Worm (Caenorhabditis elegans) whole organism, L4/young adult: ENCODE measurements around the gene K08D8.4.
"Not testable (repeated sequence)": the region's sequence is repeated elsewhere in the genome, so short reads cannot be mapped to it uniquely, and the experiment has no call there.

Experiments used
- W03F9.2 ChIP-seq: fragments of 150-350 bp; optimal IDR thresholded peaks from 2 replicates; lab custom pipeline; 2014; ENCODE audit warnings: missing biosample characterization, missing genetic modification characterization
- dao-5 ChIP-seq: sonication (generic microtip); optimal IDR thresholded peaks from 2 replicates; lab custom pipeline; 2016; ENCODE audit warnings: missing genotype, missing genetic modification characterization, moderate library complexity, missing compliant biosample characterization
- him-1 ChIP-seq: sonication (generic microtip); optimal IDR thresholded peaks from 2 replicates; lab custom pipeline; 2016; ENCODE audit warnings: missing genotype, missing genetic modification reagents, missing genetic modification characterization, missing compliant biosample characterization

K08D8.4 gene

DNA sequence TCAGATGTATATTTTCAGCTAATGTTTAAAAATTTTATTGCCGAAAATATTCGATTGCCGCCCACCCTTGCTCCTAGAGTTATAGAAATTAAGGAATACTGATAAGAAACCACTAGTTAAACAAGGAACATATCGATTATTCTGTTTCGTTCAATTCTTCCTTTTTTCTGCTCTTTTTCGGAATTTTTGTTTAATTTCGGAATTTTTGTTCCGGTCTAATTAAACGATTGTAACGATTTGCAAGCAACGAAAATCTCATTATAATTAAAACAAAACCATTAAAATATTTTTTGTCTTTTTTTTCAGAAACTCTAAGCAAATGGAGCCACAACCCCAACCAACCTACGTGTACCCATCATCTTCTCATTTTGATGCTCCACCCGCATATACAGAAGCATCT lies 17.6 kb downstream of the K08D8.4 start, which contains the start of gene K08D8.1:
TSS of gene K08D8.1 (plus strand) at position 301 of the 400 bp plus-strand sequence.
- TF ChIP-seq W03F9.2 (tag; lab: Kevin White, UChicago), result no peak
- no peak for TF ChIP-seq dao-5 (tag; lab: Kevin White, UChicago)
- TF ChIP-seq him-1 (tag; lab: Kevin White, UChicago), result no peak

DNA sequence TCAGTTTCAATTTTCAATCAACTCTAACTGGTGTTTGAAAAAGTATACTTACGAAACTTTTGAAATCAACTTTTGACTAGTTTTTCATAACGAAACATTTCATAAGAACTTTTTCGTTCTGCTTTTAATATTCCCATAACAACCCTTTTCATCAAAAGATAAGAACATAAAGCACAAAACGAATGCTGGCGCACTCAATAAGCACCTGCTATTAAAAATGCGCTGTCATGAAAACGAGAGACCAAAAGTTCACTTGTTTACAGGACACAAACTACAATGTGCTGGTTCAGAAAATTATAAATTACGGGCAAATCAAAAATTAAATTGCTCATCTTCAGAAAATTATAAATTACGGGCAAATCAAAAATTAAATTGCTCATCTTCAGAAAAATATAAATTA lies 18.7 kb downstream of the K08D8.4 start:
- TF ChIP-seq W03F9.2 (tag; lab: Kevin White, UChicago) (no peak), dao-5 (tag; lab: Kevin White, UChicago) (no peak), him-1 (tag; lab: Kevin White, UChicago) (no peak)

DNA sequence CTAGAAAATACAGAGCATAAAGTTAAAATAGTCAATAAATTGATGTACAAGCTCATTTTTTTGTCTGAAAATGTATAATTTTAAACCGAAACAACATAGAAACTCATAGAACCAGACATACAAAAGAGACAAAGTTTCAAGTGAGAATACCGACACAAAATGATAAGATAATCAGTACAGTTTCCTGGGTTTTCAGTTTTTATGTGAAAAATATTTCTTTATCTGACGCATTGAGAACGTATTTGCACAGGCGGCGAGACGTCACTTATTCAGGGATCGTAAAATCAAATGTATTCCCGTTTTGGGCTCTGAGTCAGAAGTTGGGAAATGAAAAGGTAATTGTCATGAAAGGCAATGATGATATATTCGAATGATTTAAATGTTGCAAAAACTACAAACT lies 19.4 kb downstream of the K08D8.4 start, which contains the start of gene K08D8.6:
TSS of gene K08D8.6 (minus strand) at position 64 of the 400 bp plus-strand sequence.
- TF ChIP-seq W03F9.2 (tag; lab: Kevin White, UChicago) (no peak), dao-5 (tag; lab: Kevin White, UChicago) (no peak), him-1 (tag; lab: Kevin White, UChicago) (no peak)

DNA sequence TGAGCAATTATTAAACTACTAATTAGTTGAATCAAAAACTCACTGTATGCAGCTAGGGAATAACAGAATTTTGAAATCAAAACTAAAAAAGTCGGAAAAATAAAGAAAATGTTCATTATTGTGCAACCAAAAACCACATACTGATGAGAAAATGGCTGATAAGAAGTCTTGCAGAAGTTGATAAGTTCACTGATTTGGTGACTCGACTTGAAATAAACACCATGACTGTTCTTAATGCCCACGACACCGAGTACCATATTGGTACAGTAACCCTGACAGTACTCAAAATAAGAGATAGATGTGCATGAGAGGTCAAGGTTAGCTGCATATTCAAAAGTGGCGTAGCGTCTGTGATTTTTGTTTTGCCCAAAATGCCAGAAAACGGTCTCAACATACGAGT lies 23.8 kb downstream of the K08D8.4 start:
- TF ChIP-seq dao-5 (tag; lab: Kevin White, UChicago) (no peak), W03F9.2 (tag; lab: Kevin White, UChicago) (no peak), him-1 (tag; lab: Kevin White, UChicago) (no peak)

DNA sequence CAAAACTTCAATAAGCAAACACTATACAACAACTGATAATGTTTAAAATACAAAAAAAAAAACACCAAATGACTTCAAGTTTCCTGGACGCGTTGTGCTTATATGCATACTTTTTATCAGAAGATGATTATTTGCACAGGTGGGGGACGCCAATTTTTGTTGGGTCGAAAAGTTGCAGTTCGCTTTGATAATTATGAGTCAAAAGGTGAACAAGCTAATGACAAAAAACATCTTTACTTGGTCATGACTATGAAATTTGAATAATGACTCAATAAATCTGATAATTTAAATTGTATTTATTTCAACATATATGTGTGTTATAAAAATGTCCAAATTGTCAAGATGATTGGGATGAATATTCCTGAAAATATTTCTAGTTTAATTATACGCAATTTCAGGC lies 26.6 kb downstream of the K08D8.4 start, which contains the start of gene ZK896.4:
TSS of gene ZK896.4 (minus strand) at position 101 of the 400 bp plus-strand sequence.
- no peak for TF ChIP-seq him-1 (tag; lab: Kevin White, UChicago)
- no peak for TF ChIP-seq W03F9.2 (tag; lab: Kevin White, UChicago)
- no peak for TF ChIP-seq dao-5 (tag; lab: Kevin White, UChicago)

DNA sequence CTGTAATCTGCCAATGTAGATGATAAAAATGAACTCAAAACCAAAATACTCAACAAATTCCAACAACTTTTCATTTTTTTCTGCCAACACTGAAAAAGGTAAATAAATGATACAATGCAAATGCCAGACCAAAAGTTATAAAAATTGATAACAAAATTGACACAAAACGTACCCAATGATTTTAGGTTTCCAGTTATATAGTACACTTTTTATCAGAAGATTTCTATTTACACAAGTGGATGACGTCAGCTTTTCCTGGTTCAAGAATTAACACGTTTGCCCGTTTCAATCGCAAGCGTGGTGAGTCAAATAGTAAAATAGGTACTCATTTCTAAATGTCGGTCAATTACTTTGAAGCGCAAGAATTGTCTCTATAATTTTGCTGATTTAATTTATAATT lies 30.2 kb downstream of the K08D8.4 start, which contains the start of gene ZK896.5:
TSS of gene ZK896.5 (minus strand) at position 89 of the 400 bp plus-strand sequence.
- TF ChIP-seq dao-5 (tag; lab: Kevin White, UChicago), result no peak
- no peak for TF ChIP-seq W03F9.2 (tag; lab: Kevin White, UChicago)
- no peak for TF ChIP-seq him-1 (tag; lab: Kevin White, UChicago)

DNA sequence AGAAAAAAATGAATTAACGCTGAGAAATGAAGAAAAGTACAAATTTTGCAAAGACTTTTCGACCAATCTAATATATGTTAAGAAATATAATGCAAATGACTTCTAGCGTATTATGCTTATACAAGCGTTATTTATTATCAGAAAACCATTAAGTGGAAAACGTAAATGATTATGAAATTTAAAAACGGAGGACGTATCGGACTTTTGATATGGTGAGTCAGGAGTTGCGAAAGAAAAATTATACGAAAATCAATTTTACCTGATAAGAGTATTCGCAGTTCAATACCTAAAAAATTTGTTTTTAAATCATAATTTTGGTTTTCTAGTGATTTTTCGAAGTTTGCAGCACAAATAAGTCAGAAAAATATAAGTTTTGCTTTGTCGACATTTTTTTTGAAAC lies 33.2 kb downstream of the K08D8.4 start:
- TF ChIP-seq dao-5 (tag; lab: Kevin White, UChicago) (no peak), him-1 (tag; lab: Kevin White, UChicago) (no peak), W03F9.2 (tag; lab: Kevin White, UChicago) (no peak)

DNA sequence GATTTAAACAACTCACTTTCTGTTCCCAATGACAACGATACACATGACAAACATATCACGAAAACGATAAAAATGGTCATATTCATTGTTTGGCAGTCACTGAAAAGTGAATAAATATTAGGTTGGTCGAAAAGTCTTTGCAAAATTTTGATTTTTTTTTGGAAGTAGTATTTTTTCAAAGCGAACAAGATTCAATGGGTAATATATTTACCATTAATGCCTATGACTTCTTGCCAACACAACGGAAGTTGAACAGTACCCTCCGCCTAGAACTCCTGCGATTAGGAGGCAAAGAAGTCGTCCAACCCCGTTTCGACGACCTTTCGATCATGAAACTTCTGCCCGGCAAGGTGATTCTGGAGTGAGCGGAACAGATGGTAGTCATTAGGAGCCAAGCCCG lies 34.5 kb downstream of the K08D8.4 start, which contains the start of gene ZK896.1:
TSS of gene ZK896.1 (minus strand) at position 101 of the 400 bp plus-strand sequence.
- not testable (repeated sequence) for TF ChIP-seq him-1, W03F9.2, dao-5 (tag; lab: Kevin White, UChicago)

DNA sequence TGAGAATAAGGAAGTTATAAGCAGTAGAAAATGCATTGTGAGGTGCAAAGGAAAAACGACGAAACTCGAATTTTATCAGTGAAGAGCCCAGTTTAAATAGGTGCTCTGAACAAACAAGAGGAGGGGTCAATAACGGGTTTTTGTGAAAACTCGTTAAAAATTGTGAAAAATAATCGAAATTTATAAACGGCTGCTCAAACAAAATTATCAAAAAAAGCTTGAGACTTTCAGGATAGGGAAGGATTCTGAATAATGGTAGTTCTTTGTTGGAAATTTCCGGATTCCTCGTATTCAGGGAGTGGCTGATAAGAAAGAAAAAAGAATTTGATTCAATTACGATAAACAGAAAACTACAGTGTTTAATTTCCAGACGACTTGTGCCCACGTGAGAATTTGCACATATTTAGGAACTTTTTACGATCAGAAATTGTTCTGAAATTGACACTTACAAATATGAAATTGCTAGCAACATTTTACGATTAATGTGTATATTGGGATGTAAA lies 38.3 kb downstream of the K08D8.4 start, which contains the start of gene clec-187:
TSS of gene clec-187 (minus strand) at position 51 of the 503 bp plus-strand sequence.
- TF ChIP-seq dao-5 (tag; lab: Kevin White, UChicago), result no peak
- TF ChIP-seq him-1 (tag; lab: Kevin White, UChicago), result no peak
- no peak for TF ChIP-seq W03F9.2 (tag; lab: Kevin White, UChicago)

DNA sequence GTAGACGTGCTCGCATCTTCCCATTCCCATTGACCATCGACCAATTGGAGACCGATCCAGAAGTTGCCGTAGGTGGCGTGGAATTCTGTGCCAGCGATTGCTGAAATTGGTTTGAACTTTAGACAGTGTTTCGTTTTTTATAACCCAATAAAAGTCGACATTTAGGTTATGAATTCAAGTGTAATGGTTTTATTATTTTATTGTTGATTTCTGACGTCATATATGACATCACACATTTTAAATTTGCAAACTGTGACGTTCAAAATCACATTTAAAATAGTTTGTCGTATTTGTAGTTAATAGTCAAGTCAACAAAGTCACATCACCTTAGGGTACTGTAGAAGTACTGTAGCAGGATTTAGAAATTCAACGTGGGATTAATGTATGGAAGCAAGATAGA lies 39.5 kb downstream of the K08D8.4 start:
- no peak for TF ChIP-seq dao-5 (tag; lab: Kevin White, UChicago)
- TF ChIP-seq W03F9.2 (tag; lab: Kevin White, UChicago), result no peak
- no peak for TF ChIP-seq him-1 (tag; lab: Kevin White, UChicago)

DNA sequence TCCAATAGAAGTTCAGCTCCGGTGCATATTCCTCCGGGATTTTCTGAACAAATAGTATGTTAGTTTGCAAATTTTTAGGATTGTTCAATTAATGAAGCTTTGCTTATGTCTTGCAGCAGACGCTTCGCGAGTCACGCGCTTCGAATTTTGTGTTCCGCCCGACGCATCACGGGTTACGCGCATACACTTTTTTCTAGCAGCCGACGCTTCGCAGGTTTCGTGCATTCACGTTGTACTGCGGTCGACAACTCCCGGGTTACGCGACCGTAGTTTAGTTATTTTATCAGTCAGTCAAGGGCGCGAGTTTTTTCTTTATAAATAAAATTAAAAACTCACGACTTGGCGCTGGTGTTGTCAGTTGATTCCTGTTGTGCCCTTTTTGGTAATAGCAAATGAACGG lies 40.0 kb downstream of the K08D8.4 start:
- TF ChIP-seq him-1 (tag; lab: Kevin White, UChicago) (no peak), W03F9.2 (tag; lab: Kevin White, UChicago) (no peak), dao-5 (tag; lab: Kevin White, UChicago) (no peak)

DNA sequence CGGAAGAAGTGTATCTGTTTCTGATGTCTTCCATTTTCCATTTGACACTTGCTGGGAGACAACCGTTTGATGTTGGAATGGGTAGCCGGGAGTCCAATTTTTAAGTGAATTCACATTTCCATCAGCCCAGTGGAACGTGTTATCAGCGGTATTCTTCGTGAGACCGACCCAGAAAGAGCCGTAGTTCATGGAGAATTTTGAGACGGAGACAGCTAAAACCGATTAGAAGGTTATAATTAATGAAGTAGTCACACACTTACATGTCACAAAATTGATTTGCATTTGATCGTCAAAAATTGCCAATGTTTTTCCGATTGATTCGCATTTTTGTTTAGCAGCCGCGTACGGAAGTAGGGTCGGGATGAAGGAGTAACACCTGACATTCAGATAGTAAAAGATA lies 40.4 kb downstream of the K08D8.4 start:
- TF ChIP-seq him-1 (tag; lab: Kevin White, UChicago) (no peak), W03F9.2 (tag; lab: Kevin White, UChicago) (no peak), dao-5 (tag; lab: Kevin White, UChicago) (no peak)

DNA sequence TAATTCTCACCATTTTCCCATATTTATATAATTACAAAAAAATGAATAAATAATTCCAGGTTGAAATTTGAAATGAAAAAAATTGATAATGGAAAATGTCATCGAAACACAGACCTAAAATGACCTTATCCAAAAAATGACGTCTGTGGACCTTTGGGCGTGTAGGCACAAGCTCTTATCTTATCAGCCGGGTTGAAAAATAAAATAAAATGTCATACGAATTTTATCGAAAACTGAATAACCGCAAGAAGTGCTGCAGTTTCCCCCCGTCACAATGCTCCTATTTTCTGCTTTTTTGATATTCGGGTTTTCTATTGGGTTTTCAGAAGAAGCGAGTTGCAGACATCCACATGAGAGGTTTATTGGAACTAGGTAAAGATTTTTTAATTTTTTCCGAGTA lies 43.9 kb downstream of the K08D8.4 start, which contains the start of gene clec-186:
TSS of gene clec-186 (plus strand) at position 226 of the 400 bp plus-strand sequence.
- TF ChIP-seq W03F9.2 (tag; lab: Kevin White, UChicago), result no peak
- TF ChIP-seq him-1 (tag; lab: Kevin White, UChicago), result no peak
- no peak for TF ChIP-seq dao-5 (tag; lab: Kevin White, UChicago)

DNA sequence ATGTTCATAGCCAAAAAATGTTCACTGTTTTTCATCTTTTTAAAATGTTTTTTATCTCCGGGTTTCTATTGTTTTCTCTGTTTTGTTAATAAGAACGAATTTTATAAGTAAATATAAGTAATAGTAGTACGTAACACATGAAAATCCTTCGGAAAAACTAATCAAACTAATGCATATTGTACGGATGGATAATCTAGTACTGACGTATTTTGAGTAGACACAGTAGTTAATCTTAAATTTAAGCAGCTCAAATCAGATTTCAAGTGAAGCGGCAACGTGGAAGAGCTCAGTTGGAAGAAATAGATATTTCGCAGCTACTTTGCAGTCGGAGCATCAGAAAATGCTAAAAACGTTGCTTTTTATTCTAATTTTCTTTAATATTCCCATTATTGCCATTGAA lies 50.0 kb downstream of the K08D8.4 start, which contains the start of gene gcy-18:
TSS of gene gcy-18 (plus strand) at position 301 of the 400 bp plus-strand sequence.
- no peak for TF ChIP-seq W03F9.2 (tag; lab: Kevin White, UChicago)
- no peak for TF ChIP-seq him-1 (tag; lab: Kevin White, UChicago)
- TF ChIP-seq dao-5 (tag; lab: Kevin White, UChicago), result no peak
